Worm (Caenorhabditis elegans): ENCODE measurements around the gene R148.4.

DNA sequence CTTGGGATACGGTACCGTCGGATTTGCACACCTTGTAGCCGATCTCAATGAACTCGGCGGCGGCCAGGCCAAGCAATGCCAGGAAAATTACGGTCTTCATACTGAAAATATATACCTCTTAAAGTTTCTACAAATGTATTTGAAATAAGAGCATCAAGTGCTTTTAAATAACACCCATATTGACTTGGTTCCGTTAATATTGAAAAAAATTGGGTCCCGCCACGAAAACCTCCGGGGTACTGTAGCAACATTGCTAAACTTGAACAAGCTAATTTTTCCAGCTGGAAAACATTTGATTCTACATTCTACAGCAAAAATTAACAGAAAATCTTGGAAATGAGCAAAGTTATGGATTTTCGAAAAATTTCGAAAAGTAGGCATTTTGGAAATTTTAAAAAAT is 28.0 kb downstream of the R148.4 start, which contains the start of gene heh-1:
- TF ChIP-seq pha-4 (tag; optimal IDR thresholded peaks at IDR 0.05) (no peak), hmg-1.2 (GFP tag; IDR thresholded peaks at IDR 0.05) (no peak), egl-18 (GFP tag; IDR thresholded peaks at IDR 0.05) (no peak)
